Fruit fly (Drosophila melanogaster): ENCODE results near the gene pasha.

The pasha gene

DNA sequence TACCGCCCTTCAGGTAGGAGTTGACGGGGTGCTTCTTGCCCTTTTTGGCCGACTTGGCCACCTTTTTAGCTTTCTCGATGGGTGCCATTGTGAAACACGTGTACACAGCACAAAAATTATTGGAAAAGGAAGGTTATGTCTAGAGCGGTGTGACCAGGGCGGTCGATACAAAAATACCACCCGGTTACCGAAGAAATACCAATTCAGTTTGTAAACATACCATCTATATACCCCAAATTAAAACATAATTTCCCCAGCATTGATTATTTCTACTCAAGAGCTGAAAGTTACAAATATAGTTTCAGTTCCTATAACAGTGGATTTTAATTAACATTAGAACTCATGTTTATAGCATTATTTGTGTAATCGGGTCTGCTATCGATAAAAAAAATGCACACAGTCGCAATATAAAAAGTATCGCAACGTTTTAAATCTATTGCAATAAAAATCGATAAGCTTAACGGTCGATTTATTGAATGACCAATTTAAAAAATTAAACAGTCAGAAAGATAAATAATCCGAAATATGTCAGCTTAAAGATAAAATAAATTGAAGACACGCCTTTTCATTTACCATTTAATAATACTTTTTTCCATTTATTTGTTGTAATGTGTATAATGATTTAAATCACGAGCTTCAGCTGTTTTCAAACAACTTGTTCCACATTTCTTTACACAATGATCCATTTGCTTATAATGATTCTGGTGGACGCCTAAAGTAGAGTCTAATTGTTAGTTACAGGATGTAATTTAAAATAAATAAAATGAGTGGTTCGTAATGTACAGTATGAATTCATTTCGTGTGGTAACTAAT lies 21.5 kb upstream of the pasha start, which contains the start of gene RpL6:
RpL6 (minus strand) TSS at position 134 of the 813 bp plus-strand sequence.
- TF ChIP-seq CG11695 (GFP tag; IDR thresholded peaks at IDR 0.05) (no peak), CG17361 (GFP tag; IDR thresholded peaks at IDR 0.05) (peak; percentile 52; the same call in 2 of the 3 replicates), ato (GFP tag; IDR thresholded peaks at IDR 0.05; ENCODE audit: partially characterized antibody) (peak; percentile 81), BtbVII (GFP tag; optimal IDR thresholded peaks at IDR 0.05) (no peak), tap (tag; optimal IDR thresholded peaks at IDR 0.05) (peak; percentile 29), Abd-B (GFP tag; optimal IDR thresholded peaks at IDR 0.05) (no peak), CG12219 (GFP tag; optimal IDR thresholded peaks at IDR 0.05) (no peak), prd (optimal IDR thresholded peaks at IDR 0.05) (no peak), prd (GFP tag; IDR thresholded peaks at IDR 0.05) (no peak), tll (GFP tag; optimal IDR thresholded peaks at IDR 0.05) (no peak), mam (GFP tag; optimal IDR thresholded peaks at IDR 0.05) (no peak), CG12104 (GFP tag; optimal IDR thresholded peaks at IDR 0.05) (no peak), ac (GFP tag; optimal IDR thresholded peaks at IDR 0.05) (no peak), Doc3 (GFP tag; IDR thresholded peaks at IDR 0.05; ENCODE audit: partially characterized antibody) (peak; percentile 72), nmo (GFP tag; optimal IDR thresholded peaks at IDR 0.05) (peak; percentile 58), CG34224 (GFP tag; IDR thresholded peaks at IDR 0.05; ENCODE audit: partially characterized antibody) (peak; percentile 88), CG8924 (tag; optimal IDR thresholded peaks at IDR 0.05) (peak; percentile 33), CG10267 (tag; optimal IDR thresholded peaks at IDR 0.05) (peak; percentile 77), CG3995 (GFP tag; optimal IDR thresholded peaks at IDR 0.05) (no peak), HLHmδ (GFP tag; optimal IDR thresholded peaks at IDR 0.05) (peak; percentile 55), Fer1 (GFP tag; optimal IDR thresholded peaks at IDR 0.05) (peak; percentile 40), Poxn (GFP tag; IDR thresholded peaks at IDR 0.05) (no peak), org-1 (GFP tag; optimal IDR thresholded peaks at IDR 0.05) (no peak), CoRest (tag; optimal IDR thresholded peaks at IDR 0.05) (peak; percentile 36), lola (GFP tag; optimal IDR thresholded peaks at IDR 0.05) (peak in 1 of 3 experiments; percentile 13), Med (GFP tag) (peak; percentile 82), ken (GFP tag; IDR thresholded peaks at IDR 0.05) (0 out of 3 replicates have a peak, but pooled peaks have one; percentile 37), unpg (GFP tag; optimal IDR thresholded peaks at IDR 0.05) (peak; percentile 15), CG3407 (GFP tag; optimal IDR thresholded peaks at IDR 0.05) (no peak), pzg (GFP tag; optimal IDR thresholded peaks at IDR 0.05) (peak; percentile 92), CG16863 (GFP tag; optimal IDR thresholded peaks at IDR 0.05) (no peak), Hey (tag; optimal IDR thresholded peaks at IDR 0.05) (no peak), CG2678 (tag; optimal IDR thresholded peaks at IDR 0.05) (peak; percentile 25), CG12744 (GFP tag; optimal IDR thresholded peaks at IDR 0.05) (no peak), Oli (tag; optimal IDR thresholded peaks at IDR 0.05) (no peak), CG13287 (GFP tag; IDR thresholded peaks at IDR 0.05; ENCODE audit: partially characterized antibody) (peak; percentile 88), CG15479 (GFP tag; optimal IDR thresholded peaks at IDR 0.05) (no peak), insv (GFP tag; optimal IDR thresholded peaks at IDR 0.05) (peak in 1 of 2 experiments; percentile 25), CG43689 (GFP tag; IDR thresholded peaks at IDR 0.05) (no peak), vvl (GFP tag; IDR thresholded peaks at IDR 0.05) (0 out of 2 replicates have a peak, but pooled peaks have one; percentile 7), CG7271 (tag; optimal IDR thresholded peaks at IDR 0.05) (peak; percentile 34), pfk (GFP tag; optimal IDR thresholded peaks at IDR 0.05) (peak; percentile 47), grn (GFP tag; optimal IDR thresholded peaks at IDR 0.05) (no peak), ftz-f1 (GFP tag; optimal IDR thresholded peaks at IDR 0.05) (peak; percentile 66), nom (GFP tag; optimal IDR thresholded peaks at IDR 0.05) (peak; percentile 49), CG7839 (tag; optimal IDR thresholded peaks at IDR 0.05) (no peak), sens-2 (GFP tag; IDR thresholded peaks at IDR 0.05) (no peak), CG30020 (tag; optimal IDR thresholded peaks at IDR 0.05) (peak; percentile 70)

Measured in whole organism, embryonic.